Fruit fly (Drosophila melanogaster): ENCODE data around the gene CG12971.

CG12971 gene

DNA sequence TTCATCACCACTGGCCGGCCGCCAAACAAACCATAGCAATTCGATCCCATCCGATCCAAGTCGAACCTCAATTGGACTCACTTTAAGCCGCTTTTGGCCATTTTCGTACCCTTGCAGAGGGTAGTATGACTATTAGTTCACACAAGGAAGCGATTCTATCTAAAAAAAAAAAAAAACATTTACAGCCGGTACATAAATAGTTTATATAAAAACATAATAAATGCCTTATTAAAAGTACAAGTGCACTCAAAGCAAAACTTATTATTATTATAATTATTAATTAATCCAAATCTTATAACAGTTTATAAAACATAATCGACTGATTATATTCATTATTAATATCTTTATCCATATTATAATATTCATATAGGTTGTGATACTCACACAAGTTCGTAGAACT is at the start of gene CG12971:
CG12971 (minus strand) TSS at position 101 of the 400 bp plus-strand sequence.
- TF ChIP-seq CG17801 (GFP tag; optimal IDR thresholded peaks at IDR 0.05; ENCODE audit: partially characterized antibody): no peak

DNA sequence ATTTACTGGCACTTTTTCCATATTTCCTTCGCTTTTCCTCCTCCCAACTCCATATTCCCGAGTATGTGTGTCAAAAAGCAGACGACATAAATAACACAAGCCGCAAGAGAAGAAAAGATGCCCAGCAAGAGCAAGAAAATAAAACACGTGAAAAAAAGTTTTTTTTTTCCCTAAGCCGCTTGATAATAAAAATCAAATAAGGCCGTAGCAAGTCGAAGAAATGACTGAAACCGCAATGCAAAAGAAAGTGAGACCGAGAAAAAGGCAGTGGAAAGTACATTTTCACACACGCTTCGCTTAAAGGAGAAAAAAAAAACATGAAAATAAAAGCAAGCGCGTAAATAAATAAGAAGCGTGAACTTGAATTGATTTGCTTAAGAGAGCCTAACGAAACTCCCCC is 46.3 kb upstream of the CG12971 start:
- no peak for TF ChIP-seq CG17801 (GFP tag; optimal IDR thresholded peaks at IDR 0.05; ENCODE audit: partially characterized antibody)

DNA sequence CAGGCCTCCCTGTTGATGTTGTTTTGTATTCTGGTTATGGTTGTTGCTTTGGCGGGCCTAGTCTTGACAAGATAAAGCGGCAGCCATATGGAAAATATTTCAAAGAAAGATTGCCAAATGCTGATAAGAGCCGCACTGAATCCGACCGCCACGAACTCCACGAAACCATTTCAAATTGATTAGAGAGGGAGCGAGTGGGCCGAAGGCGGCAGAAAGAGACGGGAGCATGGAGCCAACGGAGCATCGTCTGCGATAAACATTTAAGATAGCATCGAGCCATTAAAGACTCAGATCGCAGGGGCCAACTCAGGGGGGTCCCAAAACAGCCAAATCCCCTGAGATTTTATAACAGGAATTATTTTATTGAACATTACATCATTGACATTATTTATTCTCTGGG is 43.9 kb upstream of the CG12971 start:
- no peak for TF ChIP-seq CG17801 (GFP tag; optimal IDR thresholded peaks at IDR 0.05; ENCODE audit: partially characterized antibody)

DNA sequence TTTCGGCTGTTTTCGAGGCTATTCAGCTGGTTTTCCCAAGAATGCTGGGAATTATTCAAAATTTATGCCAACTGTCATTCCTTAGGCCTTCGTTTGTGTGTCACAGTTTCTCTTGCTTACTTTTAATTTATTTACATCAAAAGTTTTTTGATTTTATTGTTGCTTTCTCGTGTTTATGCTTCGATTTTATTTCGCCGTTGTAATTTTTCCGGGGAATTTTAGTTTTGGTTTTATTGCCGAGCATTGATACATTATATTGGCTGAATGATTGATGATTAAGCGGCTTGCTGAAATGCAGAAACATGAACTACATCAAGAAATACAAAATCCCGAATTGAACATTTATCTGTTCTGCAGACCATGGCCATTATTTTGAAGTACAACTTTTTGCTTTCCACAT is 41.9 kb upstream of the CG12971 start:
- no peak for TF ChIP-seq CG17801 (GFP tag; optimal IDR thresholded peaks at IDR 0.05; ENCODE audit: partially characterized antibody)

DNA sequence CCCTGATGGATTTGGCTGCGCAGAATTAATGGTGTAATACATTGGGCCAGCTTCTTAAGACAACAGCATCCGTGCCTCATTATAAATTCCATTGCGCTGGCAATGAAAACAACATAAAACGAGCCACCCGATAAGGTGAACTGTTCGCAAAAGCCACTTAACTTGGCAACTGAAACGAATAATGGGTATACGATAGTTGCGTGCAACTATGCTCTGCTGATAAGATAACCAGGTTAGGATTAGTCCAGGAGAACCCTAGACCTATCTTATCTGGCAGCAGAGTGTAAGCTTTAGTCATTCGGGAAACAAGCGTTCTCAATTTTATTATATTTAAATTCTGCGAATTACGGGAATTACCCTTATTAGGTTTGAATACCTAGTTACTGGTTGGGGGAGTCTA is 34.1 kb upstream of the CG12971 start:
- TF ChIP-seq CG17801 (GFP tag; optimal IDR thresholded peaks at IDR 0.05; ENCODE audit: partially characterized antibody): no peak

DNA sequence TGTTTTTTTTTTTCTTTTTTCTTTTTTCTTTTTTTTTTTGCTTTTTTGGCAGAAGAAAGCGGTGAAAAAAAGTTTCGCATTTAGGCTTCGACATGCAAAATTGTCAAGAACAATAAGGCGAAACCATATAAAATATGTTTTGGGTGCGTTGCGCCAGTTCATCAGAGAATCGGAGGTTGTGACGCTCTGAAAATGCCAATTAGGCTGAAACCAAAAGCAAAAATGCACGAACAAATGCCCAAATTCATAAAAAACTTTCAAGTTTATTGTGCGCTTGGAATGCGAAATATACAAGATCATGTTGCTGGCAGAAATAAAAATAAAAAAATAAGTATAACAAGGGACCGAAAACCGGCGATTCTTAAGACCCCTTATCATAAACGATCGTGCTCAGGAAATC is 33.5 kb upstream of the CG12971 start:
- peak; percentile 44 for TF ChIP-seq CG17801 (GFP tag; optimal IDR thresholded peaks at IDR 0.05; ENCODE audit: partially characterized antibody)

DNA sequence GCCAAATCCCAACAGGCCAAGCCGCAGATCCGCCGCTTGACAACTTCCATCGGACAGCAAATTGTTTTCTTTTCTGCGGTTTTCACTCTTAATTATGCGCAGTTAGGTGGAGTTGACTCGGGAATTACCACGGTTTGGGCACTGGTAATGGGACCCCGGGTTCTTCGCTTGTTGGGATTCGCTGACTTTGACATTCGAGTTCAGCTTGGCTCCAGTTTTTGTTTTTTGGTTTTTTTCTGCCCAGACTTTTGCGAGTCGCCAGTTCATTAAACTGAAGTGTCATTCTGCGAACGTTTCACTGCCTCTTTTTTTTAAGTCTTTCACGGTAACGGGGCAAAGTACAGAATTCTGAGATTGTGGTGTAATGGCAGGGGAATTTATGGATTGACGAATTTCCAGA is 32.5 kb upstream of the CG12971 start:
- peak; percentile 24 for TF ChIP-seq CG17801 (GFP tag; optimal IDR thresholded peaks at IDR 0.05; ENCODE audit: partially characterized antibody)

DNA sequence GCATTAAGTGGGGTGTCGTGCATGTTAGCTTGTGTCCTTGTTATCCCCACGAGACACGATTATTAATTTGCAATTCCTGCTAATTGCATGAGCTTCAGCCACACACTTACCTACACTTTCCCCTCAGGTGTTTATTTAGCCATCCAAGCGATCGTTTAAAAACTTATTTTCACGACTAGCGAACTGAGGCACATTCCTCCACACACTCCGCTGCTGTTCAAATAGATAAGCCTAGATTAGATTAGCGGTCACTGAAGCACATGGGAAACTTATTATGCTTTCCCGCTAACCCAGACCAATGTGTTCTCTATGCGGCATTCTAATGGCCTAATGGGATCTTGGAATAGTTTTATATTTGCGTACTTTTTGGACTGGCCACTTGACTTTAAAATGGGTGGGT is 30.6 kb upstream of the CG12971 start:
- no peak for TF ChIP-seq CG17801 (GFP tag; optimal IDR thresholded peaks at IDR 0.05; ENCODE audit: partially characterized antibody)

DNA sequence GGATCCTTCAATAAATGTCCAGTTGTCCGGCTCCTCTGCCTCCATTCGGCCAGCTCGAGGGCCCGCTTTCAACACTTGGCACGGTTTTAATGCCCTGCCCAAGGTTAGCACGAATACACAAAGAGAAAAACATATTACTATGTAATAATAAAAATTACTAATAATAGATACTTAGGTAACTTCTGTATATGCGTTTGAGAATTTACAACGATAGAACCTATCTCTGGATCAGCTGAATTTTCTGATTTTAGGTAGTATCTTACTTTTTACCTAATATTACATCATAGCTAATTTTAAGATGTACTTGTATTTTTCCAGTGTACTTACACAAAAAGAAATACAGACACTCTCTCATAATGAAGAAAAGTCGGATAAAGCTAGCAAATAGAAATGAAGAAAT is 29.4 kb upstream of the CG12971 start:
- no peak for TF ChIP-seq CG17801 (GFP tag; optimal IDR thresholded peaks at IDR 0.05; ENCODE audit: partially characterized antibody)

DNA sequence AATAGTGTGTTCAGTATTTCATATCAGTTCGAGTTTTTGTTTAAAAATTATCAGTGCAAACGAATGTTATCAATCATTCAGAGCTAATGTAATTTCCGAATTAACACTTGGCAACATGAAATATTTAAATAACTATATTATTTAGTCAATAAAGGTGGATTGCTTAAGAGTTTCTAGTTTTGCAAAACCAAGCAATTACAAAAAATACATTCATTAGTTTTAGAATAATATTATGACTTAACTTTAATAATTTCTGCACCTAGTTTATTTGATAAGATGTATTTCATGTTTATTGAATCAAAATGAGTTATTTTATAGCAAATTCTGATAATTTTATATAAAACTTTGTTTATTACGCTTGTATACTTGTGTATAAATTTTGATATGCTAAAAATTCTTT is 27.1 kb upstream of the CG12971 start:
- TF ChIP-seq CG17801 (GFP tag; optimal IDR thresholded peaks at IDR 0.05; ENCODE audit: partially characterized antibody): no peak

DNA sequence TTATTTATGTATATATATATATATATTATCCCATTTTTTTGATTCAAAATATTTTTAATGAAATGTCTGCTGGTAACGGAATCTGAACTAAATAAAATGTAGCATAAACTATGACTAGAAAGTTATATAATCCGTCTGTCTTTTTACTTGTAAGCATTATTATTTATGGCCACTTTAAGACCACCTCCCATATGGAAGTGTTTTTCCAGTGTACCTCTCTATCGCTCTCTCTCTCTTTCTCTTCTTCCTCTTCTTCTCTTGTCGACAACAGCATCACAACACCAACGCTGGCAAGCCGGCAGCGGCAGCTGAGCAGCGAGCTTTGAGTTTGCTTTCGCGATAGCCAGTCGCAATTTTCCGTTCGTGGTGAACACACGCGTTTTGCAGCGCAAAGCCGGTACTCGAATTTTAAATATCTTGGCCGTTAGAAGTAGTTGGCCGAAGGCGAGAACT is 25.9 kb upstream of the CG12971 start, which contains the start of gene rgn:
rgn (plus strand) TSS at position 344 of the 453 bp plus-strand sequence.
- TF ChIP-seq CG17801 (GFP tag; optimal IDR thresholded peaks at IDR 0.05; ENCODE audit: partially characterized antibody): peak; percentile 45

DNA sequence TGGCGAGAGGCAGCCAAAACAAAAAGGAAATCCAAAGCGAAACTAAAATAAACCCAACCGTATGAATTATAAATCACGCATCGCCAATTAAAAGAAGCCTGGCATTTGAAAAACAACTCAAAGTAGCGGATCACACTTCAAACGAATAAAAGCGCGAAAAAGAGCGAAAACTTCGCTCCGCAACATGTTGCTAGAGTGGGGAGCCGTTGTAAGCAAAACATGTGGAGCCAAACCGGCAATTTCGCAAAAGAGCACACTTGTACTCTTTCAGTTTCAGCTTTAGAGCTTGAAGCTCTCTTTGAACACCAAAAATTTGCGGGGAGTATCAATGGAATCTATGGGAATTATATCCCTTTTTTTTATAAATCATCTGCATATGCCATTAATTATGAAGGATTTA is 25.5 kb upstream of the CG12971 start:
- TF ChIP-seq CG17801 (GFP tag; optimal IDR thresholded peaks at IDR 0.05; ENCODE audit: partially characterized antibody): no peak

DNA sequence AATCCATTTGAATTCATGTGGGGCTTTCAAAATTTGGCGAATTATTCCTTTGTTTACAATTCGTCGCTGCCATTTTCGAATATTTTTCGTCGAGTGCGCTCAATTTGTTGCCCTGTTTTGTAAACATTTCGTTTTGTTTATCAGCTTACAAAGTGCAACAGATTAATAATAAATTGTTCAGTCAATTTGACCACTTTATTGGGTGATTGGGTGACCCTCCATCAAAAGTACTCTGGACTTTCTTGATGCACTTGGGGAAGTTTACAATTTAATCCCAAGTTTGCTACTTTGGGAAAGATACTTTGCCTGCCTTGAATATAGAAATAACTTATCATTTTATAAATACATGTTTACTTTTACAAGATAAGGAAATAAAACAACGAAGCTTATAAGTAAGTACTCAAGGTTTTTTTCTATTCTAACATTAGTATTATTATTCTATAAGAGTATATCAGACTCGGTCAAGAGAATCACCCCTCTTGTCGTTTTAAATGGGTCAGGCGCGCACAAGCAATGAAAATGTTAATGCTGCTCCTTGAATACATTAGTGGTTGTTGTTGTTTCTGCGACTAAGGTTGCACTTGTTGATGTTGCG is 24.4 kb upstream of the CG12971 start:
- TF ChIP-seq CG17801 (GFP tag; optimal IDR thresholded peaks at IDR 0.05; ENCODE audit: partially characterized antibody): no peak

DNA sequence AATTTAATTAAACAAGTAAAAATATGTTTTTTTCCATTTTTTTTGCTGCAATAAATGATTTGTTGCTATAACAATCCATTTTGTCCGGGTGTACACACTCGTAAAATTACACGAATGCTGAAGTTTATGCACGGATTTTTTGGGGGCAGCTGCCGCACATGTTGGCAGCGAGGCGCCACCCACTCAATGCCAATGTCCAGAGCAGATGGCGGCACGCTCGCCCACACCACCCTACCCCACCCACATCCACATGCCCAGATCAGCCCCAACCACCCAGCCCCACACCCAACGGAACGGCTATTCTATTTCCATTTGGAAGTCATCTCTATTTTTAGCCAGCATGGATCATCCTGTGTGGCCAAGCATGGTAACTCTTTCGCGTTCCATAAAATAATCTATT is 23.8 kb upstream of the CG12971 start:
- TF ChIP-seq CG17801 (GFP tag; optimal IDR thresholded peaks at IDR 0.05; ENCODE audit: partially characterized antibody): no peak

DNA sequence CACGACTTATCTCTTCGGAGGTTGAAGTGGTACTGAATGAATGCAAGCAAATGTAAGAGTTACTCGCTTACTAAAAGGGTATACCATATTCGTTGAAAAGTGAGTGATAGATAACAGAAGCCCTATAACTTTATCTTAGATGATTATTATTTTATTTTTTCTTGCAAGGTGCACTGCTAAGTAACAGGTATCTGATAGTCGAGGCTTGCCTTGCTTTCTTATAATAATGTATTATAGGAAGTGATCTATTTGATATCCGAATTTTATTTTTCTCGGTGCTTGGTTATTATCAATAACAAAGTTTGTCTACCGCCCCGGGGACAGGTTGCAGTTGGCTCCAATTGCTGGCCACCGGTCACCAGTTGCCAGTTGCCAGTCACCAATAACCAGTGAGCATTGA is 14.9 kb upstream of the CG12971 start:
- TF ChIP-seq CG17801 (GFP tag; optimal IDR thresholded peaks at IDR 0.05; ENCODE audit: partially characterized antibody): no peak

DNA sequence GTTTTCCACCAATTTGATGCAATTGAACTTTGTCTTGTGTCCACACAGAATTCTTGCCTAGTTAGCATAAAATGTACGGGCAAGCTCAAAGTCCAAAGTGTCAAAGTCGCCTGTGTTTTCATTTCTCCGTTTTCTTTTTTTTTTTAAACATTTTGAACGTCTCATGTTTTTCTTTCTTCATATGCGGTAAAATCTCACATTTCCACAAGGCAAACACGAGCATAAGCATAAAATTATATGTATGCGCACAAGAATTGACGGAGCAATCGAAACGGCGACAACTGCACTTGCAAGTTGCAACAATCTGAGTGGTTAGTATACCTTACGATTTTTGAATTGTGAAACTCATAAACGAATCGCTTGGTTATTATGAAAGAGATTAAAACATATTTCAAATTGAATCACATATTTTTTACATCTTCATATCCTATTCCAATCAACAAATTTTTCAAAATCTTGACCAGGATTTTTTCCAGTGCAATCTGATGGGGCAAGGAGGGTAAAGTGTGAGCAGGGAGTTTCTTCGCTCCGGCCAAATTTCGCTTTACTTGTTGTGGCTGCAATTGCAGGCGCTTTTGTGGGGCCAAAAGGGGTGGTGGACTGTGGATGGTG is 7.7 kb upstream of the CG12971 start:
- peak; percentile 42 for TF ChIP-seq CG17801 (GFP tag; optimal IDR thresholded peaks at IDR 0.05; ENCODE audit: partially characterized antibody)

DNA sequence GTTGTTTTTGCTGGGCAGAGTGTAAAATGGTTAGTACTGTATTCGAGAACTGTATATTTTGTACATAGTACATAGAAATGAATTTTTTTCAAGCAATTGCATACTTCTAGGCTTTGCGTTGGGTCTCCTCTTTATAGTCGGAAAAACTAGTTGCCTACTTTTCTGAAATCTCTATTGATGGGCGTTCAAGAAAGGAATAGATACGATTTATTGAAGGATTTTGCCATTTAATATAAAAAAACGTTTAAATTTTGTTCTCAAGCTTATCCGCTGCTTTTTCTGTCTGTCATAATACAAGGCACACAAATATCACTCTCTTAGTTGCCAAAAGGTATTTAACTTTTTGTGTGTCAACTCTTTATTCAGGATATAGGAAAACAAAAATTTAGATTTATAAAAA is 3.6 kb upstream of the CG12971 start, which contains the start of gene CG32440:
CG32440 (plus strand) TSS at position 301 of the 400 bp plus-strand sequence.
- TF ChIP-seq CG17801 (GFP tag; optimal IDR thresholded peaks at IDR 0.05; ENCODE audit: partially characterized antibody): no peak

All from ovary, adult (tissue).